Worm (Caenorhabditis elegans): Measurements from ENCODE around the gene tnt-4.

DNA sequence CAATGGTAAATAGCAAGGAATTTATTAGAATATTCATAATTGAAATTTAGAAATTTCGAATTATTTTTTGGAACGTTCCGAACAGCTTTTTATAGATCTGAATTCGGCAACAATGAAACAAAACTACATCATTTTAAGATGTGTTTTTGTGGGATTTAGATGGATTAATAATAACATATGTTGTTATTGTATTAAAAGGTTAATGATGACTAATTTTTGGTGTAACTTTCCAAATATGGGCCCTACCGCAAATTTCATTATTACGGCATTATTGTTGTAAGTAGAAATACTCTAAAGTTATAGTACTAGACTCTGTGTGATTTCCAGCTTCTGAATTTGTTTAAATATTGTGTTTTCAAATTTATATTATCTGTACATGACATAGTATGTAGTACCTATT, 21.1 kb upstream of the tnt-4 start, which contains the start of gene F59A7.11:
- TF ChIP-seq fkh-10 (GFP tag; optimal IDR thresholded peaks at IDR 0.05) (no peak), elt-1 (tag; optimal IDR thresholded peaks at IDR 0.05) (no peak), ztf-11 (tag; optimal IDR thresholded peaks at IDR 0.05) (no peak), unc-39 (tag; optimal IDR thresholded peaks at IDR 0.05) (no peak), daf-12 (tag; optimal IDR thresholded peaks at IDR 0.05) (no peak), sea-2 (GFP tag; optimal IDR thresholded peaks at IDR 0.05) (no peak)

Data from whole organism, L3 larva.